Worm (Caenorhabditis elegans) whole organism, L4 larva: Measurements from ENCODE around the gene srd-12.
A peak's percentile ranks its signal among the peaks of the same experiment; 100 is the strongest.

Experiments
- F44E2.7 ChIP-seq: fragments of 200-800 bp; sonication (Bioruptor generic); IDR thresholded peaks from 2 replicates; pipeline ENCODE4 v2.1.2; 2022; ENCODE audit warnings: missing genetic modification characterization, missing compliant biosample characterization
- T26A8.4 ChIP-seq: fragments of 200-800 bp; sonication (Bioruptor generic); IDR thresholded peaks from 2 replicates; pipeline ENCODE4 v1.3.6; 2022; ENCODE audit warnings: missing genetic modification characterization, missing compliant biosample characterization
- ZK337.2 ChIP-seq: fragments of 200-800 bp; sonication (Bioruptor generic); IDR thresholded peaks from 2 replicates; pipeline ENCODE4 v1.3.6; 2022; ENCODE audit warnings: missing genetic modification reagents, missing genetic modification characterization, missing compliant biosample characterization
- aha-1 ChIP-seq: fragments of 150-350 bp; peaks from one replicate; lab custom pipeline; 2014; ENCODE audit warnings: missing biosample characterization, missing genetic modification characterization
- aly-2 ChIP-seq: sonication (generic microtip); optimal IDR thresholded peaks from 2 replicates; lab custom pipeline; 2018; ENCODE audit warnings: missing biosample characterization, missing genetic modification characterization
- ama-1 ChIP-seq: fragments of 150-350 bp; optimal IDR thresholded peaks from 2 replicates; lab custom pipeline; 2014; ENCODE audit warnings: inconsistent platforms, mixed read lengths
- ceh-28 ChIP-seq: fragments of 150-350 bp; optimal IDR thresholded peaks from 2 replicates; lab custom pipeline; 2014; ENCODE audit warnings: missing biosample characterization, missing genetic modification reagents, missing genetic modification characterization
- ceh-62 ChIP-seq: sonication (generic microtip); optimal IDR thresholded peaks from 2 replicates; lab custom pipeline; 2017; ENCODE audit warnings: missing biosample characterization, missing genetic modification characterization
- ces-1 ChIP-seq: fragments of 150-350 bp; sonication (generic microtip); optimal IDR thresholded peaks from 4 replicates; lab custom pipeline; 2014; ENCODE audit warnings: missing biosample characterization, missing genetic modification reagents, missing genetic modification characterization
- daf-16 ChIP-seq, 3 experiments: sonication (generic microtip); optimal IDR thresholded peaks; 2 replicates each; lab custom pipeline; 2016 to 2017; ENCODE audit warnings: missing genetic modification characterization in 3 of 3, missing genetic modification reagents in 3 of 3, mild to moderate bottlenecking in 2 of 3, missing compliant biosample characterization in 2 of 3, missing biosample characterization in 1 of 3, moderate library complexity in 1 of 3
- daf-8 ChIP-seq: fragments of 200-800 bp; sonication (Bioruptor generic); IDR thresholded peaks from 2 replicates; pipeline ENCODE4 v1.3.6; 2022; ENCODE audit warnings: missing genetic modification characterization, missing compliant biosample characterization
- dmd-9 ChIP-seq: fragments of 200-800 bp; sonication (Bioruptor generic); IDR thresholded peaks from 2 replicates; pipeline ENCODE4 v1.3.6; 2022; ENCODE audit warnings: missing genetic modification reagents, missing genetic modification characterization, missing compliant biosample characterization
- fos-1 ChIP-seq: fragments of 150-350 bp; optimal IDR thresholded peaks from 2 replicates; lab custom pipeline; 2014; ENCODE audit warnings: missing biosample characterization, missing genetic modification characterization
- hif-1 ChIP-seq, 2 experiments: sonication (generic microtip); optimal IDR thresholded peaks; 2 replicates each; lab custom pipeline; 2016 to 2017; ENCODE audit warnings: missing compliant biosample characterization in 2 of 2, missing genetic modification characterization in 2 of 2, missing genetic modification reagents in 2 of 2, missing genotype in 2 of 2, mild to moderate bottlenecking in 1 of 2
- hlh-11 ChIP-seq: fragments of 200-800 bp; sonication (Bioruptor generic); optimal IDR thresholded peaks from 2 replicates; lab custom pipeline; 2018; ENCODE audit warnings: mild to moderate bottlenecking, missing genetic modification characterization, missing compliant biosample characterization
- hlh-30 ChIP-seq: sonication (generic microtip); optimal IDR thresholded peaks from 2 replicates; lab custom pipeline; 2017; ENCODE audit warnings: antibody characterized with exemption, mild to moderate bottlenecking, missing genetic modification characterization, missing compliant biosample characterization; ENCODE audit not compliant: insufficient read depth
- hmg-1.1 ChIP-seq: fragments of 200-800 bp; sonication (Bioruptor generic); IDR thresholded peaks from 2 replicates; pipeline ENCODE4 v1.3.6; 2022; ENCODE audit warnings: missing genetic modification reagents, missing genetic modification characterization, missing compliant biosample characterization
- lin-38 ChIP-seq: fragments of 200-800 bp; sonication (Bioruptor generic); IDR thresholded peaks from 2 replicates; pipeline ENCODE4 v1.3.6; 2022; ENCODE audit warnings: missing genetic modification reagents, missing genetic modification characterization, missing compliant biosample characterization
- lsy-2 ChIP-seq, 2 experiments: fragments of 150-350 bp in 1 of 2; sonication (generic microtip) in 1 of 2; optimal IDR thresholded peaks; 2 replicates each; lab custom pipeline; 2014 to 2017; ENCODE audit warnings: missing biosample characterization in 2 of 2, missing genetic modification characterization in 2 of 2
- madf-5 ChIP-seq, 2 experiments: fragments of 200-800 bp; sonication (Bioruptor generic); IDR thresholded peaks; 2 replicates each; pipeline ENCODE4 v1.3.6; 2022; ENCODE audit warnings: missing compliant biosample characterization in 2 of 2, missing genetic modification characterization in 2 of 2
- mdl-1 ChIP-seq, 2 experiments: fragments of 150-350 bp in 1 of 2; sonication (generic microtip) in 1 of 2; optimal IDR thresholded peaks; 2 replicates each; lab custom pipeline; 2014 to 2017; ENCODE audit warnings: missing biosample characterization in 2 of 2, missing genetic modification characterization in 2 of 2
- mes-2 ChIP-seq: sonication (generic microtip); optimal IDR thresholded peaks from 2 replicates; lab custom pipeline; 2016; ENCODE audit warnings: missing genotype, mild to moderate bottlenecking, missing genetic modification characterization, missing compliant biosample characterization; ENCODE audit not compliant: poor library complexity, severe bottlenecking
- mxl-2 ChIP-seq: fragments of 200-800 bp; sonication (Bioruptor generic); conservative IDR thresholded peaks from 2 replicates; pipeline ENCODE4 v1.3.6; 2022; ENCODE audit warnings: missing genetic modification reagents, missing genetic modification characterization, missing compliant biosample characterization
- nhr-10 ChIP-seq: fragments of 150-350 bp; optimal IDR thresholded peaks from 2 replicates; lab custom pipeline; 2014; ENCODE audit warnings: missing biosample characterization, missing genetic modification characterization
- nhr-237 ChIP-seq: sonication (generic microtip); optimal IDR thresholded peaks from 2 replicates; lab custom pipeline; 2017; ENCODE audit warnings: missing biosample characterization, missing genetic modification characterization
- nhr-28 ChIP-seq: fragments of 150-350 bp; optimal IDR thresholded peaks from 2 replicates; lab custom pipeline; 2014; ENCODE audit warnings: missing biosample characterization, missing genetic modification characterization
- nhr-6 ChIP-seq: fragments of 150-350 bp; optimal IDR thresholded peaks from 2 replicates; lab custom pipeline; 2014; ENCODE audit warnings: missing biosample characterization, missing genetic modification characterization
- pha-4 ChIP-seq, 2 experiments: fragments of 150-350 bp in 1 of 2; fragments of 200-800 bp in 1 of 2; sonication (Bioruptor generic) in 1 of 2; IDR thresholded peaks in 1 of 2; optimal IDR thresholded peaks in 1 of 2; 2 replicates each; pipeline versions ENCODE4 v1.3.6 to Lab custom; 2014 to 2022; ENCODE audit warnings: missing genetic modification characterization in 2 of 2, missing genetic modification reagents in 2 of 2, missing biosample characterization in 1 of 2, missing compliant biosample characterization in 1 of 2
- rbr-2 ChIP-seq: sonication (generic microtip); optimal IDR thresholded peaks from 2 replicates; lab custom pipeline; 2016; ENCODE audit warnings: missing genotype, missing genetic modification characterization, missing compliant biosample characterization
- set-16 ChIP-seq: fragments of 200-800 bp; sonication (Bioruptor generic); IDR thresholded peaks from 2 replicates; pipeline ENCODE4 v1.3.6; 2022; ENCODE audit warnings: missing genetic modification reagents, missing genetic modification characterization, missing compliant biosample characterization
- snpc-1.2 ChIP-seq: fragments of 200-800 bp; sonication (Bioruptor generic); IDR thresholded peaks from 2 replicates; pipeline ENCODE4 v1.3.6; 2022; ENCODE audit warnings: missing genetic modification reagents, missing genetic modification characterization, missing compliant biosample characterization
- spr-1 ChIP-seq: sonication (generic microtip); optimal IDR thresholded peaks from 2 replicates; lab custom pipeline; 2016; ENCODE audit warnings: mild to moderate bottlenecking, missing genetic modification characterization, missing compliant biosample characterization
- unc-62 ChIP-seq, 3 experiments: fragments of 150-350 bp in 1 of 3; sonication (generic microtip); optimal IDR thresholded peaks in 2 of 3; peaks in 1 of 3; 1 replicate in 1 of 3; 2 replicates in 2 of 3; lab custom pipeline; 2014 to 2017; ENCODE audit warnings: missing biosample characterization in 3 of 3, missing genetic modification characterization in 3 of 3, missing genetic modification reagents in 3 of 3, missing genotype in 1 of 3
- ztf-11 ChIP-seq: fragments of 150-350 bp; optimal IDR thresholded peaks from 2 replicates; lab custom pipeline; 2014; ENCODE audit warnings: missing biosample characterization, missing genetic modification characterization

The srd-12 gene

DNA sequence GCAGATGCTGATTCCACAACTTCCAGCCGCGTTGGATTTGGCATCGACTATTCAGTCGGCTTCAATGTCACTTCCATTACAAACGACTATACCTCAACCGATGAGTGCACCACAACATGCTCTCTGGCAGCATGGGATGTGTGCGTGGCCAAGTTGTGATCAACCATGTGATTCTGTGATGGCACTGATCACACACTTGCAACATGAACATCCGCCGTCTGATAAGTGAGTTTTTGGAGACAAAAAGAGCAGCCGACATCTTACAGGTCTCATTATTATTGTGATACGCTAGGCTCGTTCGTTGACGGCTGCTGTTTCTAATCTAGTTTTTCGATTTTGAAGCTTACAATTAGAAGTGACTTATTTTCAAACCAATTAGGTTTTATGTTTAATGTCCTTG is 27.6 kb downstream of the srd-12 start:
- TF ChIP-seq hlh-30 (tag; lab: Kevin White, UChicago) (peak; percentile 74), F44E2.7 (no peak), daf-8 (GFP tag; lab: Robert Waterston, UW) (no peak), nhr-237 (no peak), spr-1 (tag; lab: Kevin White, UChicago) (no peak)

DNA sequence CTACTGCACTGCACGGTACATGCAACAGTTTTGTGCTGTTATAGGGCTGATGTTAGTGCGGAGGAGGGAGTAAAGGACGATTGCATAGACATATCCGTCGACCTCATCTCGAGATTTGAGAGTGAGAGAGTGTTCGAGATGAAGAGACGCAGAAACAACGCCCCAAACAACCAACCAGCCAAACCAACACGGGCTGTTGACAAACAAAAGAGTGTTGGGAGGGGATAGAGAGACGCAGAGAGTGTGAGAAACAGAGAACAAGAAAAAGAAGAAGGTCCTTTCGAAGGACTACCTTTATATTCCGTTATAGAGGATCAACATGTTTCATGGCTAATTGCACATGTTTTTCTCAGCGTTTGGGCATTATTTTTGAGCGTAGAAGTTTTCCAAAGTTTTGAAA is 29.7 kb downstream of the srd-12 start:
- TF ChIP-seq ceh-62 (tag; lab: Kevin White, UChicago) (no peak), T26A8.4 (peak; percentile 34; the same call in 1 of the 2 replicates), snpc-1.2 (GFP tag; lab: Robert Waterston, UW) (peak; percentile 47; the same call in 1 of the 2 replicates), ces-1 (no peak), ZK337.2 (no peak), unc-62 (GFP tag; optimal IDR thresholded peaks at IDR 0.05 in 1 of 2; lab: Kevin White, UChicago) (peak in 1 of 2 experiments; percentile 98), unc-62 (tag; optimal IDR thresholded peaks at IDR 0.05; lab: Kevin White, UChicago) (no peak), aha-1 (tag; lab: Kevin White, UChicago) (peak; percentile 98), F44E2.7 (no peak), hlh-11 (tag; lab: Kevin White, UChicago) (peak; percentile 37), pha-4 (GFP tag; IDR thresholded peaks at IDR 0.05; lab: Robert Waterston, UW) (no peak), pha-4 (tag; optimal IDR thresholded peaks at IDR 0.05; lab: Kevin White, UChicago) (peak; percentile 59), nhr-10 (tag; lab: Kevin White, UChicago) (no peak), hlh-30 (tag; lab: Kevin White, UChicago) (peak; percentile 51), fos-1 (tag; lab: Kevin White, UChicago) (no peak), mdl-1 (tag; optimal IDR thresholded peaks at IDR 0.05; lab: Kevin White, UChicago) (peak; percentile 17 to 52), daf-16 (GFP tag; optimal IDR thresholded peaks at IDR 0.05; lab: Kevin White, UChicago) (peak in 1 of 2 experiments; percentile 84), daf-16 (tag; optimal IDR thresholded peaks at IDR 0.05; lab: Kevin White, UChicago) (peak; percentile 2), mes-2 (tag; lab: Kevin White, UChicago) (peak; percentile 35), rbr-2 (tag; lab: Kevin White, UChicago) (peak; percentile 43), hmg-1.1 (GFP tag; lab: Robert Waterston, UW) (peak; percentile 54), lsy-2 (tag; optimal IDR thresholded peaks at IDR 0.05; lab: Kevin White, UChicago) (peak in 1 of 2 experiments; percentile 37), nhr-6 (tag; lab: Kevin White, UChicago) (peak; percentile 44), nhr-28 (tag; lab: Kevin White, UChicago) (peak; percentile 15), madf-5 (GFP tag; IDR thresholded peaks at IDR 0.05; lab: Robert Waterston, UW) (no peak), ceh-28 (tag; lab: Kevin White, UChicago) (no peak), lin-38 (GFP tag; lab: Robert Waterston, UW) (no peak), mxl-2 (no peak), set-16 (no peak)

DNA sequence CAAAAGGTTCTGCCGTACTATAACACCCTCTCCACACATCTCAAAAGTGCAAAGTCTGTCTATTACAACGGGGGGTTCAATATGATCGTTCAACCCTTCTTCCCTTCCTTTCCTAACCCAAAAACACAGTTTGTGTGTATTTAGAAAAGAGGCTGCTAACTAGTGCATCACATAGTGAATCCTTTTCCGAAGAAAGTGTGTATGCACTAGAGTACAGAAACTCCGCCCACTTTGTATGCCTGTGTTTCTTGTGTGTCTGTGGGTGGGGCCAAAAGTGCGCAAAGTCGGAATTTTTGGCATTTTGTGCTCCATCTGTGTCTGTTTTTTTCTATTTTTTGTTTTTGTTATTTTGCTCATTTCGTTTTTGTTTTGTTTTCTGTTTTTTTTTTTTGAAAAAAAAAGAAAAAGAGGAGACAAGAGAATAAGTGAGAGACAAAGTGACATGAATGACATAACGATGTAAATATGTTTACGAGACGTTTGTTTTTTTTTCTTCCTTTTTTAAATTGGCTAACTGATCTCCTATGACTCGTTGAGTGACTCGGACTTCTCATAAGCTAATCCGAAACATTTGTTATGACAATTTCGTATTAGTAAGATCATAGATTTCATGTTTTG is 31.4 kb downstream of the srd-12 start:
- TF ChIP-seq aly-2 (tag; lab: Kevin White, UChicago) (no peak), hif-1 (tag; optimal IDR thresholded peaks at IDR 0.05; lab: Kevin White, UChicago) (peak in 1 of 2 experiments; percentile 0), ztf-11 (no peak), dmd-9 (GFP tag; lab: Robert Waterston, UW) (0 out of 2 replicates have a peak, but pooled peaks have one; percentile 22), daf-16 (GFP tag; optimal IDR thresholded peaks at IDR 0.05; lab: Kevin White, UChicago) (peak in 1 of 2 experiments; percentile 91), daf-16 (tag; optimal IDR thresholded peaks at IDR 0.05; lab: Kevin White, UChicago) (peak; percentile 26), ama-1 (peak; percentile 45), rbr-2 (tag; lab: Kevin White, UChicago) (peak; percentile 26), nhr-28 (tag; lab: Kevin White, UChicago) (peak; percentile 71)
